Worm (Caenorhabditis elegans) whole organism, young adult: ENCODE measurements around the gene T04C9.2.

ENCODE experiments used
- B0261.1 ChIP-seq: sonication (generic microtip); optimal IDR thresholded peaks from 2 replicates; lab custom pipeline; 2016; ENCODE audit warnings: mild to moderate bottlenecking, missing genetic modification characterization, moderate library complexity, missing compliant biosample characterization
- C17E4.6 ChIP-seq: fragments of 200-800 bp; sonication (Bioruptor generic); IDR thresholded peaks from 2 replicates; pipeline ENCODE4 v1.3.6; 2022; ENCODE audit warnings: missing genetic modification reagents, missing genetic modification characterization, missing compliant biosample characterization
- D2030.7 ChIP-seq: fragments of 200-800 bp; sonication (Bioruptor generic); IDR thresholded peaks from 2 replicates; pipeline ENCODE4 v1.3.6; 2022; ENCODE audit warnings: missing genetic modification reagents, missing genetic modification characterization, missing compliant biosample characterization
- F22D6.2 ChIP-seq: sonication (generic microtip); optimal IDR thresholded peaks from 2 replicates; lab custom pipeline; 2016; ENCODE audit warnings: mild to moderate bottlenecking, missing genetic modification characterization, missing compliant biosample characterization
- F33H1.4 ChIP-seq: fragments of 200-800 bp; sonication (Bioruptor generic); IDR thresholded peaks from 2 replicates; pipeline ENCODE4 v1.3.6; 2022; ENCODE audit warnings: missing genetic modification reagents, missing genetic modification characterization, missing compliant biosample characterization
- F39B2.1 ChIP-seq: fragments of 200-800 bp; sonication (Bioruptor generic); IDR thresholded peaks from 2 replicates; pipeline ENCODE4 v1.3.6; 2022; ENCODE audit warnings: missing genetic modification reagents, missing genetic modification characterization, missing compliant biosample characterization
- F49E8.2 ChIP-seq: sonication (generic microtip); optimal IDR thresholded peaks from 3 replicates; lab custom pipeline; 2017; ENCODE audit warnings: missing genetic modification characterization, mild to moderate bottlenecking, missing compliant biosample characterization, antibody characterized with exemption, moderate library complexity; ENCODE audit not compliant: insufficient read depth
- F57C9.4 ChIP-seq: sonication (generic microtip); optimal IDR thresholded peaks from 2 replicates; lab custom pipeline; 2017; ENCODE audit warnings: mild to moderate bottlenecking, missing genetic modification characterization, missing compliant biosample characterization
- K12H6.12 ChIP-seq: fragments of 200-800 bp; sonication (Bioruptor generic); optimal IDR thresholded peaks from 2 replicates; lab custom pipeline; 2018; ENCODE audit warnings: mild to moderate bottlenecking, missing genetic modification characterization, missing compliant biosample characterization
- T07F8.4 ChIP-seq: sonication (generic microtip); optimal IDR thresholded peaks from 2 replicates; lab custom pipeline; 2016; ENCODE audit warnings: mild to moderate bottlenecking, missing genetic modification characterization, moderate library complexity, missing compliant biosample characterization
- ama-1 ChIP-seq, 3 experiments: fragments of 150-350 bp in 1 of 3; sonication (generic microtip) in 2 of 3; optimal IDR thresholded peaks; 2 replicates each; lab custom pipeline; 2014 to 2018; ENCODE audit warnings: missing biosample characterization in 2 of 3, missing genetic modification characterization in 2 of 3, missing genetic modification reagents in 2 of 3
- bed-2 ChIP-seq: fragments of 200-800 bp; sonication (Bioruptor generic); IDR thresholded peaks from 2 replicates; pipeline ENCODE4 v1.3.6; 2022; ENCODE audit warnings: missing genetic modification reagents, missing genetic modification characterization, missing compliant biosample characterization
- cebp-1 ChIP-seq, 2 experiments: fragments of 200-800 bp in 1 of 2; sonication (Bioruptor generic) in 1 of 2; sonication (generic microtip) in 1 of 2; IDR thresholded peaks in 1 of 2; optimal IDR thresholded peaks in 1 of 2; 2 replicates each; pipeline versions ENCODE4 v1.3.6 to Lab custom; 2017 to 2022; ENCODE audit warnings: missing compliant biosample characterization in 2 of 2, missing genetic modification characterization in 2 of 2, mild to moderate bottlenecking in 1 of 2, missing genetic modification reagents in 1 of 2, moderate library complexity in 1 of 2
- ceh-27 ChIP-seq: fragments of 200-800 bp; sonication (Bioruptor generic); optimal IDR thresholded peaks from 2 replicates; lab custom pipeline; 2018; ENCODE audit warnings: mild to moderate bottlenecking, missing genetic modification characterization, moderate library complexity, missing compliant biosample characterization
- ceh-58 ChIP-seq: fragments of 200-800 bp; sonication (Bioruptor generic); IDR thresholded peaks from 2 replicates; pipeline ENCODE4 v1.3.6; 2022; ENCODE audit warnings: missing genetic modification characterization, missing compliant biosample characterization
- ceh-91 ChIP-seq: fragments of 200-800 bp; sonication (Bioruptor generic); IDR thresholded peaks from 2 replicates; pipeline ENCODE4 v1.3.6; 2022; ENCODE audit warnings: missing genetic modification reagents, missing genetic modification characterization, missing compliant biosample characterization
- dox-1 ChIP-seq: fragments of 200-800 bp; sonication (Bioruptor generic); IDR thresholded peaks from 2 replicates; pipeline ENCODE4 v1.3.6; 2022; ENCODE audit warnings: missing genetic modification reagents, missing genetic modification characterization, missing compliant biosample characterization
- dpff-1 ChIP-seq: sonication (generic microtip); optimal IDR thresholded peaks from 2 replicates; lab custom pipeline; 2017; ENCODE audit warnings: mild to moderate bottlenecking, missing genetic modification characterization, missing compliant biosample characterization
- efl-1 ChIP-seq: fragments of 150-350 bp; optimal IDR thresholded peaks from 2 replicates; lab custom pipeline; 2014; ENCODE audit warnings: missing biosample characterization, missing genetic modification reagents, missing genetic modification characterization
- egl-18 ChIP-seq: fragments of 200-800 bp; sonication (Bioruptor generic); IDR thresholded peaks from 2 replicates; pipeline ENCODE4 v1.3.6; 2022; ENCODE audit warnings: missing genetic modification reagents, missing genetic modification characterization, missing compliant biosample characterization
- egrh-3 ChIP-seq: fragments of 200-800 bp; sonication (Bioruptor generic); IDR thresholded peaks from 2 replicates; pipeline ENCODE4 v1.3.6; 2022; ENCODE audit warnings: missing genetic modification reagents, missing genetic modification characterization, missing compliant biosample characterization
- him-1 ChIP-seq: sonication (generic microtip); optimal IDR thresholded peaks from 2 replicates; lab custom pipeline; 2016; ENCODE audit warnings: missing genotype, missing genetic modification reagents, missing genetic modification characterization, missing compliant biosample characterization
- hmg-1.2 ChIP-seq: fragments of 200-800 bp; sonication (Bioruptor generic); IDR thresholded peaks from 2 replicates; pipeline ENCODE4 v1.3.6; 2022; ENCODE audit warnings: missing genetic modification reagents, missing genetic modification characterization, missing compliant biosample characterization
- lag-1 ChIP-seq: fragments of 200-800 bp; sonication (Bioruptor generic); IDR thresholded peaks from 2 replicates; pipeline ENCODE4 v1.3.6; 2022; ENCODE audit warnings: missing genetic modification reagents, missing genetic modification characterization, missing compliant biosample characterization
- lin-26 ChIP-seq: fragments of 200-800 bp; sonication (Bioruptor generic); IDR thresholded peaks from 2 replicates; pipeline ENCODE4 v1.3.6; 2022; ENCODE audit warnings: missing genetic modification reagents, missing genetic modification characterization, missing compliant biosample characterization
- lsl-1 ChIP-seq: fragments of 200-800 bp; sonication (Bioruptor generic); optimal IDR thresholded peaks from 2 replicates; lab custom pipeline; 2018; ENCODE audit warnings: mild to moderate bottlenecking, missing genetic modification characterization, moderate library complexity, missing compliant biosample characterization
- lsy-27 ChIP-seq: sonication (generic microtip); optimal IDR thresholded peaks from 2 replicates; lab custom pipeline; 2017; ENCODE audit warnings: missing genetic modification characterization, mild to moderate bottlenecking, missing compliant biosample characterization, antibody characterized with exemption, missing genotype, borderline replicate concordance; ENCODE audit not compliant: insufficient read depth
- madf-10 ChIP-seq: sonication (generic microtip); optimal IDR thresholded peaks from 2 replicates; lab custom pipeline; 2016; ENCODE audit warnings: mild to moderate bottlenecking, missing genetic modification characterization, missing compliant biosample characterization
- madf-6 ChIP-seq: fragments of 200-800 bp; sonication (Bioruptor generic); IDR thresholded peaks from 2 replicates; pipeline ENCODE4 v1.3.6; 2022; ENCODE audit warnings: missing genetic modification reagents, missing genetic modification characterization, missing compliant biosample characterization
- mcd-1 ChIP-seq: fragments of 200-800 bp; sonication (Bioruptor generic); IDR thresholded peaks from 2 replicates; pipeline ENCODE4 v1.3.6; 2022; ENCODE audit warnings: missing genetic modification reagents, missing genetic modification characterization, missing compliant biosample characterization
- nfya-2 ChIP-seq: fragments of 200-800 bp; sonication (Bioruptor generic); IDR thresholded peaks from 2 replicates; pipeline ENCODE4 v1.3.6; 2022; ENCODE audit warnings: missing genetic modification reagents, missing genetic modification characterization, missing compliant biosample characterization
- nhr-179 ChIP-seq: sonication (generic microtip); optimal IDR thresholded peaks from 2 replicates; lab custom pipeline; 2016; ENCODE audit warnings: mild to moderate bottlenecking, missing genetic modification characterization, missing compliant biosample characterization
- nhr-27 ChIP-seq: fragments of 200-800 bp; sonication (Bioruptor generic); optimal IDR thresholded peaks from 2 replicates; lab custom pipeline; 2018; ENCODE audit warnings: mild to moderate bottlenecking, missing genetic modification characterization, moderate library complexity, missing compliant biosample characterization
- rcor-1 ChIP-seq: fragments of 200-800 bp; sonication (Bioruptor generic); IDR thresholded peaks from 2 replicates; pipeline ENCODE4 v1.3.6; 2022; ENCODE audit warnings: missing genetic modification reagents, missing genetic modification characterization, missing compliant biosample characterization
- sptf-2 ChIP-seq: fragments of 200-800 bp; sonication (Bioruptor generic); optimal IDR thresholded peaks from 2 replicates; lab custom pipeline; 2018; ENCODE audit warnings: mild to moderate bottlenecking, missing genetic modification characterization, missing compliant biosample characterization
- unc-130 ChIP-seq: sonication (generic microtip); optimal IDR thresholded peaks from 2 replicates; lab custom pipeline; 2016; ENCODE audit warnings: missing genetic modification reagents, missing genetic modification characterization, missing compliant biosample characterization
- xnd-1 ChIP-seq: sonication (generic microtip); optimal IDR thresholded peaks from 2 replicates; lab custom pipeline; 2016; ENCODE audit warnings: missing genotype, missing genetic modification reagents, missing genetic modification characterization, missing compliant biosample characterization
- zfh-2 ChIP-seq: fragments of 200-800 bp; sonication (Bioruptor generic); conservative IDR thresholded peaks from 2 replicates; pipeline ENCODE4 v1.3.6; 2022; ENCODE audit warnings: missing genetic modification reagents, missing genetic modification characterization, missing compliant biosample characterization
- zim-3 ChIP-seq: sonication (generic microtip); optimal IDR thresholded peaks from 2 replicates; lab custom pipeline; 2017; ENCODE audit warnings: mild to moderate bottlenecking, missing genetic modification characterization, moderate library complexity, missing compliant biosample characterization
- ztf-22 ChIP-seq: fragments of 200-800 bp; sonication (Bioruptor generic); optimal IDR thresholded peaks from 2 replicates; lab custom pipeline; 2018; ENCODE audit warnings: mild to moderate bottlenecking, missing genetic modification characterization, moderate library complexity, missing compliant biosample characterization
- ztf-26 ChIP-seq: sonication (generic microtip); optimal IDR thresholded peaks from 2 replicates; lab custom pipeline; 2017; ENCODE audit warnings: missing genetic modification characterization, missing compliant biosample characterization

Gene T04C9.2

DNA sequence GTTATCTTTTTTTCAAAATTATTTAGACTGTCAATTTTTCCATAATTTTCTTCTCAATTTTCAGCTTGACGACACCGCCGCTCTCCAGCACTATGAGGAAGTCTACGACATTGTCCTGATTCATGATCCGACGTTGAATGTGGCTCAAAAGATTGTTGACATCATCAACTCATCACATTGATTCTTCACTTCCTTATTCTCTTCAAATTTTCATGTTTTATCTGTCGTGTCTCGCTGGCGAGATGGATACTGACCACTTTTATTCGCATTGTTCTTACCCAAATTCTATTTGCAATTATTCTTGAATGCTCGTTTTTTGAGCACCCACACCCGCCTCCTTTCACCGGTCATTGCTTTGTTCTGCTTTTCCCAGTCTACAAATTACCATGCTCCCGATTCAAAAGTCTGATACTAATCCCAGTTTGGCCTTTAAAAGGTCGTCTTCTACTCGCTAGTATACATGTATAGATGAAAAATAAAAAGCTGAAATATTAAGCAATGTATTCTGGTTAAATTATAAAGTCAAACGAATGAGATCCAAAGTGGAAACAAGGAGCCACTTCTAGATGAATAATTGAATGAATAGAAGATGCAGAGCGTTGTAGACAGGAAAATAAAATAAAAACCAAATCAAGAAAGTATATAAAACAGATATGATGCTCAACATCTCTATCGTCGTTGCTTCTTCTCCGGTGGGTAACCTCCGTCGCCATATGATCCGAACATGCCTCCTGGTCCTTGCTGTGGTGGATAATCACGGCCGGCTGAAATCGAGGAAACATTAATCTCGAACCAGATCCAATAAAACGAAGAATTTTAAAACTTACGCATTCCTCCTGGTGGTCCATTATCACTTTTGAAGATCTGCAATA lies 38.4 kb upstream of the T04C9.2 start (continued):
- TF ChIP-seq ztf-22 (GFP tag; lab: Kevin White, UChicago) (no peak), ceh-58 (GFP tag; lab: Robert Waterston, UW) (0 out of 2 replicates have a peak, but pooled peaks have one; percentile 62), egl-18 (GFP tag; lab: Robert Waterston, UW) (0 out of 2 replicates have a peak, but pooled peaks have one; percentile 3), K12H6.12 (no peak), dpff-1 (tag; lab: Kevin White, UChicago) (no peak), D2030.7 (GFP tag; lab: Robert Waterston, UW) (no peak), madf-10 (tag; lab: Kevin White, UChicago) (peak; percentile 2), dox-1 (GFP tag; lab: Robert Waterston, UW) (peak; percentile 35; the same call in 1 of the 2 replicates), nhr-179 (no peak), ceh-27 (GFP tag; lab: Kevin White, UChicago) (no peak), F39B2.1 (GFP tag; lab: Robert Waterston, UW) (no peak), nhr-27 (tag; lab: Kevin White, UChicago) (no peak), unc-130 (GFP tag; lab: Kevin White, UChicago) (no peak)

DNA sequence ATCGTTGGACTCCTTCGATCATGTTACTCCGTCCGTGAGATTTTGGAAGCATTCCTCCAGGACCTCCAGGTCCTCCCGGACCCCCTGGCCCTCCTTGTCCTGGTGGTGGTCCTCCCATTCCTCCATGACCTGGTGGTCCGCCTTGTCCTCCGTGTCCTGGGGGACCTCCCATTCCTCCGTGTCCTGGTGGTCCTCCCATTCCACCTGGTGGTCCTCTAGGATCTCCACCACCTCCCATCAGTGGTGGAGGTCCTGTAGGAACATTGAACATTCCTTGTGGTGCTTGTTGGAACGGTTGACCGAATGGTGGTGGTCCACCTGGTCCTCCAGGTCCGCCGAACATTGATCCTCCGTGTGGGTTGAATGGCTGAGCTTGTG lies 37.8 kb upstream of the T04C9.2 start:
- TF ChIP-seq bed-2 (GFP tag; lab: Robert Waterston, UW) (peak; percentile 11; the same call in 1 of the 2 replicates), egrh-3 (GFP tag; lab: Robert Waterston, UW) (peak; percentile 81; the same call in 1 of the 2 replicates), C17E4.6 (GFP tag; lab: Robert Waterston, UW) (no peak), mcd-1 (GFP tag; lab: Robert Waterston, UW) (peak; percentile 26; the same call in 1 of the 2 replicates), zfh-2 (GFP tag; lab: Robert Waterston, UW) (peak; percentile 87)

DNA sequence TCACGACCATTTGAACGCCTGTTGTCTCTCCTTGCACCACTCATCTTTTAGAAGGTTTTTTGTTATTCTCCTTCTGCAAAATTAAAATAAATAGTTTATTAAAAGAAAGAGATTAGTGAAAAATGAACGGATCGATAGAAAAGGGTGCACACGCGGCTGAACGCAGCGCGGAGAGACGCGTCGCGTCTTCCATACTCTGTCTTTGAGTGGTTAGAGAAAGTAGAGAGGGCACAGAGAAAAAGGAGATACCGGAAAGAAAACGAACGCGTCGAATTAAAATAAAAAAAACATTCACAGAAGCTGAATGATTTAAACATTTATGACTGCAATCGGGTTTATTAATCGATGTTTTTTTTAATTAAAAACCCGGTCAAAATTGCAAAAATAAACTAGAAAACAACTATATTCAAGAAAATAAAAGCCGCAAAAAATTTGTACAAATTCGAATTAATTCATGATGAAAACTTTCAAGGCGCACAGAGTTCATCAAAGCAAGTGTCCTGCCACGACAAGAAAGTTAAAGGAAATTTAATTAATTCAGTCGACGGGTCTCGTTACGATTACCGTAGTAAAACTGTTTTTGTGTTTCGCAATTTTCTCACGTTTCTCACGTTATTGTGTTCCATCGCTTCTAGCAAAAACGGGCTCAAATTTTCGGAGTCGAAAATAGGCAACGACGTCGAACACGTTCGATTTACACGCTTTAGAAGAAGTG lies 33.4 kb upstream of the T04C9.2 start, which contains the start of the genes nono-1 and nop-1:
TSS of gene nono-1 (minus strand) at position 75 of the 715 bp plus-strand sequence.
TSS of gene nop-1 (plus strand) at position 551 of the 715 bp plus-strand sequence.
- TF ChIP-seq F22D6.2 (tag; lab: Kevin White, UChicago) (no peak), T07F8.4 (tag; lab: Kevin White, UChicago) (no peak), ztf-26 (tag; lab: Kevin White, UChicago) (no peak), sptf-2 (GFP tag; lab: Kevin White, UChicago) (no peak), nfya-2 (no peak), ceh-91 (GFP tag; lab: Robert Waterston, UW) (peak; percentile 49), hmg-1.2 (GFP tag; lab: Robert Waterston, UW) (peak; percentile 17; the same call in 1 of the 2 replicates), cebp-1 (GFP tag; IDR thresholded peaks at IDR 0.05; lab: Robert Waterston, UW) (no peak), cebp-1 (tag; optimal IDR thresholded peaks at IDR 0.05; lab: Kevin White, UChicago) (peak; percentile 32), him-1 (tag; lab: Kevin White, UChicago) (peak; percentile 33), rcor-1 (GFP tag; lab: Robert Waterston, UW) (no peak), lag-1 (GFP tag; lab: Robert Waterston, UW) (no peak), B0261.1 (tag; lab: Kevin White, UChicago) (no peak), D2030.7 (GFP tag; lab: Robert Waterston, UW) (peak; percentile 33; the same call in 1 of the 2 replicates), zim-3 (no peak), F49E8.2 (tag; lab: Kevin White, UChicago) (peak; percentile 45), efl-1 (peak; percentile 37), lsl-1 (GFP tag; lab: Kevin White, UChicago) (peak; percentile 88), lsy-27 (tag; lab: Kevin White, UChicago) (no peak), ama-1 (optimal IDR thresholded peaks at IDR 0.05; lab: Kevin White, UChicago) (no peak), ama-1 (GFP tag; optimal IDR thresholded peaks at IDR 0.05; lab: Kevin White, UChicago) (no peak), F57C9.4 (tag; lab: Kevin White, UChicago) (no peak), madf-6 (GFP tag; lab: Robert Waterston, UW) (peak; percentile 87), F33H1.4 (GFP tag; lab: Robert Waterston, UW) (peak; percentile 89), xnd-1 (tag; lab: Kevin White, UChicago) (peak; percentile 74), C17E4.6 (GFP tag; lab: Robert Waterston, UW) (no peak), lin-26 (GFP tag; lab: Robert Waterston, UW) (no peak), dox-1 (GFP tag; lab: Robert Waterston, UW) (no peak)
